Fruit fly (Drosophila melanogaster) whole organism, embryonic: ENCODE data around the gene CG2964.

Experiments
- Abd-B ChIP-seq: fragments of 200-800 bp; sonication (Bioruptor generic); optimal IDR thresholded peaks from 2 replicates; lab custom pipeline; 2018; ENCODE audit warnings: missing biosample characterization, mild to moderate bottlenecking, missing genetic modification characterization, moderate library complexity
- Antp ChIP-seq: fragments of 200-800 bp; sonication (Bioruptor generic); optimal IDR thresholded peaks from 3 replicates; lab custom pipeline; 2016; ENCODE audit warnings: missing biosample characterization, missing genetic modification characterization
- B-H2 ChIP-seq: fragments of 200-800 bp; sonication (Bioruptor generic); optimal IDR thresholded peaks from 2 replicates; lab custom pipeline; 2018; ENCODE audit warnings: missing biosample characterization, mild to moderate bottlenecking, missing genetic modification characterization
- CG11085 ChIP-seq: fragments of 200-800 bp; sonication (Bioruptor generic); IDR thresholded peaks from 2 replicates; pipeline ENCODE4 v1.3.6; 2022; ENCODE audit warnings: missing biosample characterization, missing genetic modification characterization
- CG11093 ChIP-seq: fragments of 200-800 bp; sonication (Bioruptor generic); IDR thresholded peaks from 3 replicates; pipeline ENCODE4 v1.3.6; 2022; ENCODE audit warnings: missing biosample characterization, missing genetic modification characterization
- CG11398 ChIP-seq: fragments of 200-800 bp; sonication (Bioruptor generic); optimal IDR thresholded peaks from 2 replicates; lab custom pipeline; 2016; ENCODE audit warnings: missing biosample characterization, missing genetic modification characterization
- CG13123 ChIP-seq: fragments of 200-800 bp; sonication (Bioruptor generic); optimal IDR thresholded peaks from 2 replicates; lab custom pipeline; 2016; ENCODE audit warnings: missing biosample characterization, missing genetic modification characterization
- CG13424 ChIP-seq: fragments of 200-800 bp; sonication (Bioruptor generic); optimal IDR thresholded peaks from 2 replicates; lab custom pipeline; 2019; ENCODE audit warnings: missing biosample characterization, mild to moderate bottlenecking, missing genetic modification characterization, moderate library complexity
- CG13894 ChIP-seq: fragments of 200-800 bp; sonication (Bioruptor generic); optimal IDR thresholded peaks from 3 replicates; lab custom pipeline; 2018; ENCODE audit warnings: missing biosample characterization, mild to moderate bottlenecking, missing genetic modification characterization, moderate library complexity
- CG15073 ChIP-seq: fragments of 200-800 bp; sonication (Bioruptor generic); optimal IDR thresholded peaks from 2 replicates; lab custom pipeline; 2016; ENCODE audit warnings: missing biosample characterization, missing genetic modification characterization
- CG1529 ChIP-seq: fragments of 200-800 bp; sonication (Bioruptor generic); optimal IDR thresholded peaks from 3 replicates; lab custom pipeline; 2018; ENCODE audit warnings: missing biosample characterization, missing genetic modification characterization
- CG15696 ChIP-seq: fragments of 200-800 bp; sonication (Bioruptor generic); optimal IDR thresholded peaks from 2 replicates; lab custom pipeline; 2019; ENCODE audit warnings: missing biosample characterization, mild to moderate bottlenecking, missing genetic modification characterization, moderate library complexity
- CG17361 ChIP-seq: fragments of 200-800 bp; sonication (Bioruptor generic); IDR thresholded peaks from 3 replicates; pipeline ENCODE4 v1.3.6; 2022; ENCODE audit warnings: missing biosample characterization, missing genetic modification characterization
- CG1832 ChIP-seq: fragments of 200-800 bp; sonication (Bioruptor generic); optimal IDR thresholded peaks from 2 replicates; lab custom pipeline; 2017; ENCODE audit warnings: missing biosample characterization, mild to moderate bottlenecking, missing genetic modification characterization, inconsistent platforms
- CG18619 ChIP-seq: fragments of 200-800 bp; sonication (Bioruptor generic); optimal IDR thresholded peaks from 3 replicates; lab custom pipeline; 2017; ENCODE audit warnings: missing biosample characterization, mild to moderate bottlenecking, missing genetic modification characterization
- CG2875 ChIP-seq: fragments of 200-800 bp; sonication (Bioruptor generic); optimal IDR thresholded peaks from 2 replicates; lab custom pipeline; 2017; ENCODE audit warnings: missing biosample characterization, mild to moderate bottlenecking, missing genetic modification characterization, missing genetic modification reagents
- CG42726 ChIP-seq: fragments of 200-800 bp; sonication (Bioruptor generic); IDR thresholded peaks from 2 replicates; pipeline ENCODE4 v1.3.6; 2022; ENCODE audit warnings: missing biosample characterization, missing genetic modification characterization; ENCODE audit not compliant: partially characterized antibody
- CG4360 ChIP-seq: fragments of 200-800 bp; sonication (Bioruptor generic); IDR thresholded peaks from 2 replicates; pipeline ENCODE4 v1.3.6; 2022; ENCODE audit warnings: missing biosample characterization, missing genetic modification characterization
- CG6175 ChIP-seq: fragments of 200-800 bp; sonication (Bioruptor generic); IDR thresholded peaks from 3 replicates; pipeline ENCODE4 v1.3.6; 2022; ENCODE audit warnings: missing biosample characterization, missing genetic modification characterization
- CG6683 ChIP-seq: fragments of 200-800 bp; sonication (Bioruptor generic); optimal IDR thresholded peaks from 2 replicates; lab custom pipeline; 2017; ENCODE audit warnings: missing biosample characterization, mild to moderate bottlenecking, missing genetic modification characterization, missing genetic modification reagents
- CG7928 ChIP-seq: fragments of 200-800 bp; sonication (Bioruptor generic); optimal IDR thresholded peaks from 2 replicates; lab custom pipeline; 2017; ENCODE audit warnings: missing biosample characterization, mild to moderate bottlenecking, missing genetic modification characterization
- CHES-1-like ChIP-seq: fragments of 200-800 bp; sonication (Bioruptor generic); optimal IDR thresholded peaks from 2 replicates; lab custom pipeline; 2016; ENCODE audit warnings: missing biosample characterization, missing genetic modification characterization
- D19A ChIP-seq: fragments of 200-800 bp; optimal IDR thresholded peaks from 3 replicates; lab custom pipeline; 2019; ENCODE audit warnings: missing biosample characterization, mild to moderate bottlenecking, missing genetic modification characterization, moderate library complexity
- Dbx ChIP-seq: fragments of 200-800 bp; sonication (Bioruptor generic); IDR thresholded peaks from 3 replicates; pipeline ENCODE4 v1.3.6; 2022; ENCODE audit warnings: missing biosample characterization, missing genetic modification characterization
- Fer3 ChIP-seq: fragments of 200-800 bp; sonication (Bioruptor generic); optimal IDR thresholded peaks from 2 replicates; lab custom pipeline; 2018; ENCODE audit warnings: missing biosample characterization, mild to moderate bottlenecking, missing genetic modification characterization, moderate library complexity
- HHEX ChIP-seq: fragments of 200-800 bp; sonication (Bioruptor generic); optimal IDR thresholded peaks from 3 replicates; lab custom pipeline; 2017; ENCODE audit warnings: missing biosample characterization, mild to moderate bottlenecking, missing genetic modification characterization, missing genetic modification reagents
- HmgD ChIP-seq: fragments of 200-800 bp; sonication (Bioruptor generic); optimal IDR thresholded peaks from 3 replicates; lab custom pipeline; 2016; ENCODE audit warnings: missing biosample characterization, missing genetic modification characterization
- Lhr ChIP-seq: fragments of 200-800 bp; sonication (Bioruptor generic); optimal IDR thresholded peaks from 3 replicates; lab custom pipeline; 2017; ENCODE audit warnings: mild to moderate bottlenecking, missing biosample characterization, missing genetic modification reagents, missing genetic modification characterization
- Nf-YA ChIP-seq: fragments of 200-800 bp; sonication (Bioruptor generic); IDR thresholded peaks from 2 replicates; pipeline ENCODE4 v1.3.6; 2022; ENCODE audit warnings: missing biosample characterization, missing genetic modification characterization
- PHDP ChIP-seq: fragments of 200-800 bp; sonication (Bioruptor generic); optimal IDR thresholded peaks from 3 replicates; lab custom pipeline; 2018; ENCODE audit warnings: missing biosample characterization, mild to moderate bottlenecking, missing genetic modification characterization, moderate library complexity
- Xrp1 ChIP-seq: fragments of 200-800 bp; sonication (Bioruptor generic); IDR thresholded peaks from 2 replicates; pipeline ENCODE4 v1.3.6; 2022; ENCODE audit warnings: missing biosample characterization, missing genetic modification characterization
- exex ChIP-seq: fragments of 200-800 bp; sonication (Bioruptor generic); optimal IDR thresholded peaks from 4 replicates; lab custom pipeline; 2018; ENCODE audit warnings: missing biosample characterization, mild to moderate bottlenecking, missing genetic modification characterization, moderate library complexity
- ftz-f1 ChIP-seq: fragments of 200-800 bp; sonication (Bioruptor generic); optimal IDR thresholded peaks from 2 replicates; lab custom pipeline; 2016; ENCODE audit warnings: missing biosample characterization, missing genetic modification characterization
- gsb ChIP-seq: fragments of 200-800 bp; sonication (Bioruptor generic); IDR thresholded peaks from 2 replicates; pipeline ENCODE4 v1.3.6; 2022; ENCODE audit warnings: missing biosample characterization, missing genetic modification characterization
- ham ChIP-seq: fragments of 200-800 bp; sonication (Bioruptor generic); IDR thresholded peaks from 2 replicates; pipeline ENCODE4 v1.3.6; 2022; ENCODE audit warnings: missing biosample characterization, missing genetic modification characterization
- hbn ChIP-seq: fragments of 200-800 bp; sonication (Bioruptor generic); IDR thresholded peaks from 2 replicates; pipeline ENCODE4 v1.3.6; 2022; ENCODE audit warnings: missing biosample characterization, missing genetic modification characterization; ENCODE audit not compliant: partially characterized antibody
- insv ChIP-seq, 2 experiments: fragments of 200-800 bp; sonication (Bioruptor generic); optimal IDR thresholded peaks; 3 replicates each; lab custom pipeline; 2016 to 2018; ENCODE audit warnings: missing biosample characterization in 2 of 2, missing genetic modification characterization in 2 of 2
- jigr1 ChIP-seq: fragments of 200-800 bp; sonication (Bioruptor generic); IDR thresholded peaks from 3 replicates; pipeline ENCODE4 v1.3.6; 2022; ENCODE audit warnings: missing biosample characterization, missing genetic modification characterization
- luna ChIP-seq: fragments of 200-800 bp; sonication (Bioruptor generic); optimal IDR thresholded peaks from 2 replicates; lab custom pipeline; 2016; ENCODE audit warnings: missing biosample characterization, missing genetic modification characterization
- nom ChIP-seq: fragments of 200-800 bp; sonication (Bioruptor generic); optimal IDR thresholded peaks from 2 replicates; lab custom pipeline; 2017; ENCODE audit warnings: missing biosample characterization, missing genetic modification characterization, mild to moderate bottlenecking, moderate library complexity, missing genetic modification reagents
- phol ChIP-seq: fragments of 200-800 bp; sonication (Bioruptor generic); optimal IDR thresholded peaks from 3 replicates; lab custom pipeline; 2018; ENCODE audit warnings: missing biosample characterization, mild to moderate bottlenecking, missing genetic modification characterization, moderate library complexity
- pzg ChIP-seq: fragments of 200-800 bp; sonication (Bioruptor generic); optimal IDR thresholded peaks from 3 replicates; lab custom pipeline; 2018; ENCODE audit warnings: missing biosample characterization, mild to moderate bottlenecking, missing genetic modification characterization, moderate library complexity
- sens-2 ChIP-seq: fragments of 200-800 bp; sonication (Bioruptor generic); IDR thresholded peaks from 2 replicates; pipeline ENCODE4 v1.3.6; 2022; ENCODE audit warnings: missing biosample characterization, missing genetic modification characterization
- shn ChIP-seq: fragments of 200-800 bp; sonication (Bioruptor generic); optimal IDR thresholded peaks from 3 replicates; lab custom pipeline; 2016; ENCODE audit warnings: missing biosample characterization, missing genetic modification characterization
- sna ChIP-seq: fragments of 200-800 bp; sonication (Bioruptor generic); IDR thresholded peaks from 2 replicates; pipeline ENCODE4 v1.3.6; 2022; ENCODE audit warnings: missing biosample characterization, missing genetic modification characterization; ENCODE audit not compliant: partially characterized antibody
- vfl ChIP-seq: fragments of 200-800 bp; sonication (Bioruptor generic); optimal IDR thresholded peaks from 2 replicates; lab custom pipeline; 2016; ENCODE audit warnings: missing biosample characterization, missing genetic modification characterization
- vvl ChIP-seq: fragments of 200-800 bp; sonication (Bioruptor generic); IDR thresholded peaks from 2 replicates; pipeline ENCODE4 v1.3.6; 2022; ENCODE audit warnings: missing biosample characterization, missing genetic modification characterization

CG2964 gene

DNA sequence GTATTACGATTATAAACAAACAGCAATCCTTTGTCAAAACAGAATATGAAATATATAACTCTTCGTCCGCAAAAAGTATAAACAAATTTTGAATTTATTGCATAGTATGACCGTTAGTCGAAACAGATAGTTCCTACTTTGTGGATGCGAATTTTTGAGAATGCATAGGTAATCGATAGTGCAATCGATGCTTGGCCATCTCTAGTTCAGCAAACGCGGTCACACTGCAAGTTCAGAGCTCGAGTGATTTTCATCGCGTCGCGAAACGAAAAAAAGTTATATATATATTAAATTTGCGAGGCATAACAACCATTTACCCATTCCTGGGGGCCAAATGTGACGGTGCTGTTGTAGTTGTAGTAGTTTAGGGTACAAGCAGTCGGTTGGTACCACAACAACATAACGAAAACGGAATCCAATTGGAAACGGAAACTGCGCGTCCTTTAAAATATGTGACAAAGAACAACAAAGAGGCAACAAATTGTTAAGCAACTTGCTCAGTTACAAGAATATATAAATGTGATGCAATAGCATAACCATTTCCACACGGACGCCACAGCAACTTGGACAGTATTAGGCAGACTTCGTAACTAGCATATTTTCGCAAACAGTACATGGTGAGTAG lies 44.8 kb downstream of the CG2964 start, which contains the start of gene CG2991 (continued):
- TF ChIP-seq B-H2 (GFP tag; lab: Kevin White, UChicago) (peak; percentile 64), CHES-1-like (GFP tag; lab: Kevin White, UChicago) (peak; percentile 45), CG6175 (no peak), CG6683 (GFP tag; lab: Kevin White, UChicago) (no peak), nom (GFP tag; lab: Kevin White, UChicago) (peak; percentile 17), Nf-YA (no peak), vvl (GFP tag; lab: Robert Waterston, UW) (peak; percentile 55), D19A (peak; percentile 52)

DNA sequence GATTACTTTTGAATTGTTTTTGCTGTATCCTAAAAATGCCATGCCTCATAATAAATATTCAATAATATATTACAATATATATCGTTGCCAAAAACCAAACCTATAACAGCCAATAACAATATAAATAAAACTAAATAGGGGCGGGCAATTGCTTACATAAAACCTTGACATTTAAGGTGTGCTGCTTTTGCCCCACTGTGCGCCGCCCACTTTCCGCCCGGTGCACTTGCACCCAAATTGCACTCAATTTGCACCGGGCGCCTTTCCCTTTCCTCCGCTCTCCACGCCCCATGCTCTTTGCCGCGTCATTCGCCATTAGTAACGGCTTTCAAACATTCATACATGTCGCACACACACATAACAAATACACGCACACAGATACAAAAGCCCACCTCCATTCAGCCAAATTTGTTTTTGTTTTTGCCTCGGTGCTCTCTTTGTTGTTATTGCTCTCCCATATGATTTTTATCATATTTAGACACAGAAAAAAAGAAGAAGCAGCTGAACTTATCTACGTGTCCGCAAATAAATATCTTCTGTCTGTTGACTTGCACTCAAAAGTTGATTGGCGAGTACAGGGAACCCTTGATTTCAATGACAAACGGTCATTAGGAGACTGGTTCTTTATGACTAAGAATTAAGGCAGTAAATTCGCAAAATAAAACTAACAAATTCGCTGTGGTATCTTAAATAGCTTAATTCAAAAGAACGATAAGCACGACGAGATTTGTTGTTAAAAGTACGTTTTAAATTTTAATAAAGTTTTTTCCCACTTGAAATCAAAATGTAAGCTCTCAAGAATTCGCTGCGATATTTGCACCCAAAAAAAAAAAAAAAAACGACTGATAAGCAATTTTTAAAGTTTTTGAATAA lies 45.9 kb downstream of the CG2964 start:
- TF ChIP-seq sens-2: no peak
- no peak for TF ChIP-seq CG11398 (GFP tag; lab: Kevin White, UChicago)
- no peak for TF ChIP-seq CG1832 (GFP tag; lab: Kevin White, UChicago)
- TF ChIP-seq Lhr: no peak
- 0 out of 3 replicates have a peak, but pooled peaks have one; percentile 25 for TF ChIP-seq Dbx (GFP tag; lab: Robert Waterston, UW)
- TF ChIP-seq CG15696 (tag; lab: Kevin White, UChicago): no peak
- no peak for TF ChIP-seq CG13123
- TF ChIP-seq CG7928 (GFP tag; lab: Kevin White, UChicago): no peak
- peak; percentile 29; the same call in 1 of the 2 replicates for TF ChIP-seq Xrp1 (GFP tag; lab: Robert Waterston, UW)
- no peak for TF ChIP-seq HHEX (GFP tag; lab: Kevin White, UChicago)
- no peak for TF ChIP-seq sna
- TF ChIP-seq Antp (GFP tag; lab: Kevin White, UChicago): no peak
- TF ChIP-seq ftz-f1 (GFP tag; lab: Kevin White, UChicago): no peak
- TF ChIP-seq CG1529: no peak
- no peak for TF ChIP-seq CG17361 (GFP tag; lab: Robert Waterston, UW)
- no peak for TF ChIP-seq Abd-B
- no peak for TF ChIP-seq CG11093 (GFP tag; lab: Robert Waterston, UW)
- no peak for TF ChIP-seq CG15073 (GFP tag; lab: Kevin White, UChicago)
- TF ChIP-seq gsb (GFP tag; lab: Robert Waterston, UW): no peak
- no peak for TF ChIP-seq jigr1 (GFP tag; lab: Robert Waterston, UW)
- no peak for TF ChIP-seq pzg (GFP tag; lab: Kevin White, UChicago)
- no peak for TF ChIP-seq vfl
- no peak for TF ChIP-seq ham
- 0 out of 2 replicates have a peak, but pooled peaks have one; percentile 18 for TF ChIP-seq CG42726 (GFP tag; lab: Robert Waterston, UW)
- no peak for TF ChIP-seq HmgD
- peak; percentile 8 for TF ChIP-seq shn (GFP tag; lab: Kevin White, UChicago)
- peak; percentile 24 for TF ChIP-seq phol (tag; lab: Kevin White, UChicago)
- peak; percentile 2 for TF ChIP-seq CG13424 (tag; lab: Kevin White, UChicago)
- no peak for TF ChIP-seq CG18619 (GFP tag; lab: Kevin White, UChicago)
- TF ChIP-seq CG2875: no peak
- peak; percentile 43 for TF ChIP-seq CG13894 (tag; lab: Kevin White, UChicago)
- no peak for TF ChIP-seq CG11085 (GFP tag; lab: Robert Waterston, UW)
- TF ChIP-seq hbn: no peak
- 0 out of 2 replicates have a peak, but pooled peaks have one; percentile 30 for TF ChIP-seq CG4360 (GFP tag; lab: Robert Waterston, UW)
- peak; percentile 16 for TF ChIP-seq Fer3 (tag; lab: Kevin White, UChicago)
- peak; percentile 70 for TF ChIP-seq exex (tag; lab: Kevin White, UChicago)
- no peak for TF ChIP-seq luna
- no peak for TF ChIP-seq PHDP
- TF ChIP-seq insv (GFP tag; optimal IDR thresholded peaks at IDR 0.05; lab: Kevin White, UChicago): no peak
